Fruit fly (Drosophila melanogaster): Measurements from ENCODE around the gene CG8924.
A peak's percentile ranks its signal among the peaks of the same experiment; 100 is the strongest.

The CG8924 gene

dm6 chrX:15891606-15892345, 49.1 kb upstream of the CG8924 start, which contains the start of gene shi (continued):
- peak; percentile 51; the same call in 1 of the 3 replicates for TF ChIP-seq CG7357 (GFP tag; IDR thresholded peaks at IDR 0.05)
- TF ChIP-seq Side (GFP tag; optimal IDR thresholded peaks at IDR 0.05): no peak
- TF ChIP-seq tio (GFP tag; optimal IDR thresholded peaks at IDR 0.05): no peak
- TF ChIP-seq jumu (GFP tag; optimal IDR thresholded peaks at IDR 0.05): peak; percentile 0
- no peak for TF ChIP-seq az2 (GFP tag; optimal IDR thresholded peaks at IDR 0.05)
- TF ChIP-seq vfl (GFP tag; optimal IDR thresholded peaks at IDR 0.05): no peak
- no peak for TF ChIP-seq cg (GFP tag; optimal IDR thresholded peaks at IDR 0.05)
- TF ChIP-seq CG4424 (GFP tag; optimal IDR thresholded peaks at IDR 0.05): no peak
- TF ChIP-seq Dip3 (GFP tag; optimal IDR thresholded peaks at IDR 0.05): no peak
- TF ChIP-seq Xrp1 (GFP tag; IDR thresholded peaks at IDR 0.05): no peak
- no peak for TF ChIP-seq p53 (GFP tag; optimal IDR thresholded peaks at IDR 0.05)
- TF ChIP-seq CG12744 (GFP tag; optimal IDR thresholded peaks at IDR 0.05): no peak
- no peak for TF ChIP-seq Drgx (GFP tag; IDR thresholded peaks at IDR 0.05)
- no peak for TF ChIP-seq BtbVII (GFP tag; optimal IDR thresholded peaks at IDR 0.05)
- peak; percentile 94 for TF ChIP-seq pzg (GFP tag; optimal IDR thresholded peaks at IDR 0.05)
- no peak for TF ChIP-seq ase (GFP tag; IDR thresholded peaks at IDR 0.05)
- TF ChIP-seq sd (tag; optimal IDR thresholded peaks at IDR 0.05): no peak
- TF ChIP-seq cad (GFP tag; optimal IDR thresholded peaks at IDR 0.05): no peak
- no peak for TF ChIP-seq Oli (tag; optimal IDR thresholded peaks at IDR 0.05)
- no peak for TF ChIP-seq maf-S (GFP tag; optimal IDR thresholded peaks at IDR 0.05)
- peak; percentile 42 for TF ChIP-seq Nf-YC (tag; optimal IDR thresholded peaks at IDR 0.05)
- no peak for TF ChIP-seq CG11696 (GFP tag; IDR thresholded peaks at IDR 0.05)
- no peak for TF ChIP-seq CG12299 (tag; optimal IDR thresholded peaks at IDR 0.05)
- peak; percentile 98 for TF ChIP-seq BEAF-32 (GFP tag; optimal IDR thresholded peaks at IDR 0.05)
- no peak for TF ChIP-seq CG11456 (GFP tag; IDR thresholded peaks at IDR 0.05)
- TF ChIP-seq NFAT (GFP tag; IDR thresholded peaks at IDR 0.05): no peak
- TF ChIP-seq ems (GFP tag; optimal IDR thresholded peaks at IDR 0.05): no peak
- TF ChIP-seq CG15696 (tag; optimal IDR thresholded peaks at IDR 0.05): no peak
- no peak for TF ChIP-seq Ets65A (GFP tag)
- peak; percentile 99 for TF ChIP-seq HLH4C (GFP tag; IDR thresholded peaks at IDR 0.05; ENCODE audit: partially characterized antibody)
- peak; percentile 26; the same call in 1 of the 3 replicates for TF ChIP-seq CG17361 (GFP tag; IDR thresholded peaks at IDR 0.05)
- no peak for TF ChIP-seq CG6689 (GFP tag; IDR thresholded peaks at IDR 0.05)
- peak in 1 of 2 experiments; percentile 67 for TF ChIP-seq insv (GFP tag; optimal IDR thresholded peaks at IDR 0.05)
- TF ChIP-seq CG14965 (GFP tag; optimal IDR thresholded peaks at IDR 0.05; ENCODE audit: borderline replicate concordance): no peak
- TF ChIP-seq Fer1 (GFP tag; optimal IDR thresholded peaks at IDR 0.05): no peak
- peak; percentile 58; the same call in 2 of the 3 replicates for TF ChIP-seq ci (GFP tag; IDR thresholded peaks at IDR 0.05)
- no peak for TF ChIP-seq CG10274 (GFP tag; optimal IDR thresholded peaks at IDR 0.05)
- TF ChIP-seq nau (GFP tag; optimal IDR thresholded peaks at IDR 0.05): no peak
- no peak for TF ChIP-seq hth (optimal IDR thresholded peaks at IDR 0.05)
- TF ChIP-seq tap (tag; optimal IDR thresholded peaks at IDR 0.05): no peak
- TF ChIP-seq esg (GFP tag; conservative IDR thresholded peaks at IDR 0.05): no peak
- no peak for TF ChIP-seq CG5245 (GFP tag; optimal IDR thresholded peaks at IDR 0.05)
- peak; percentile 46 for TF ChIP-seq CG2712 (tag; optimal IDR thresholded peaks at IDR 0.05)
- no peak for TF ChIP-seq Hr39 (optimal IDR thresholded peaks at IDR 0.05)
- TF ChIP-seq Hsf (GFP tag; optimal IDR thresholded peaks at IDR 0.05): no peak
- no peak for TF ChIP-seq Atf6 (GFP tag; IDR thresholded peaks at IDR 0.05)
- TF ChIP-seq rib (GFP tag; IDR thresholded peaks at IDR 0.05): no peak
- peak; percentile 96 for TF ChIP-seq CG13287 (GFP tag; IDR thresholded peaks at IDR 0.05; ENCODE audit: partially characterized antibody)
- TF ChIP-seq pros (GFP tag; optimal IDR thresholded peaks at IDR 0.05): no peak
- no peak for TF ChIP-seq CG11695 (GFP tag; IDR thresholded peaks at IDR 0.05)
- TF ChIP-seq CG17385 (GFP tag; optimal IDR thresholded peaks at IDR 0.05): no peak
- TF ChIP-seq CG33557 (GFP tag; optimal IDR thresholded peaks at IDR 0.05): no peak

Measured in whole organism, embryonic.